Worm (Caenorhabditis elegans) whole organism, L3 larva: ENCODE data around the gene T02G5.15.

Experiments used
- daf-12 ChIP-seq: fragments of 150-350 bp; optimal IDR thresholded peaks from 2 replicates; lab custom pipeline; 2014; ENCODE audit warnings: missing biosample characterization, missing genetic modification reagents, missing genetic modification characterization
- fkh-10 ChIP-seq: sonication (generic microtip); optimal IDR thresholded peaks from 2 replicates; lab custom pipeline; 2017; ENCODE audit warnings: missing biosample characterization, missing genetic modification reagents, missing genetic modification characterization
- fos-1 ChIP-seq: fragments of 150-350 bp; optimal IDR thresholded peaks from 2 replicates; lab custom pipeline; 2014; ENCODE audit warnings: missing biosample characterization, missing genetic modification characterization
- nhr-25 ChIP-seq: sonication (generic microtip); optimal IDR thresholded peaks from 2 replicates; lab custom pipeline; 2017; ENCODE audit warnings: missing biosample characterization, missing genetic modification characterization
- sea-2 ChIP-seq: fragments of 150-350 bp; sonication (generic microtip); optimal IDR thresholded peaks from 4 replicates; lab custom pipeline; 2014; ENCODE audit warnings: missing biosample characterization, missing genetic modification reagents, missing genetic modification characterization
- ztf-11 ChIP-seq: fragments of 150-350 bp; optimal IDR thresholded peaks from 2 replicates; lab custom pipeline; 2014; ENCODE audit warnings: missing biosample characterization, missing genetic modification characterization

DNA sequence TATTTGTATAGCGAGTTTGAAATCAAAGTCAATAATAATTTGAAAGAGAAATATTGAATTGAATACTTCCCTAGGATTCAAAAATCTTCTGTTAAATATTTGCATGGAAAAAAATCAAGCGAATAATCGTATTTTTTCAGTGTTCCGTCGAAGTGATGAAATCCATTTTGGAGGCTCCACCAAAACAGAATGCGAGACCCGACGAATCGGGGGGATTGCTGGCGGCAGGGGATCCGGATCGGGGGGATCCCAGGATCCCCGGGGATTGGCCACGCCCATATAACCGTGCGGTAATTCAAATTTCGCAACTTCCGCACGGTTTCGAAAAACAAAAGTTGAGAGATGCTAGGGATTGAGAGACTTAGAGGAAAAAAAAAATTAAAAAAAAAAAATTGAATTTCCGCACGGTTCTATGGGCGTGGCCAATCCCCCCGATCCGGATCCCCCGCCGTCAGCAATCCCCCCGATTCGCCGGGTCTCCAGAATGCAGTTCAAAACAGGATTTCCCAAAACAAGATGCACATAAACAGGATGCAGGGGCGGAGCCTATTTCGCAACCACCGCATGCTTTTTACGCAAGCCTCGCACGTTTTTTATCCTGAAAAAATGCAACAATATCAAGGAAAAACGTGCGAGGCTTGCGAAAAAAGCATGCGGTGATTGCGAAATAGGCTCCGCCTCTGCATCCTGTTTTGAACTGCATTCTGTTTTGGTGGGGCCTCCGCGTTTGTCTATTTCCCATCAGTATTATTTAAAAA lies 38.7 kb downstream of the T02G5.15 start, which contains the start of gene F10E7.11:
- TF ChIP-seq sea-2 = no peak
- no peak for TF ChIP-seq fkh-10
- no peak for TF ChIP-seq nhr-25 (tag; lab: Kevin White, UChicago)
- TF ChIP-seq fos-1 (tag; lab: Kevin White, UChicago) = no peak
- no peak for TF ChIP-seq ztf-11 (tag; lab: Kevin White, UChicago)
- TF ChIP-seq daf-12 (tag; lab: Kevin White, UChicago) = no peak
